Worm (Caenorhabditis elegans): ENCODE measurements around the gene dbn-1.
A peak's percentile ranks its signal among the peaks of the same experiment; 100 is the strongest.

dbn-1 gene

DNA sequence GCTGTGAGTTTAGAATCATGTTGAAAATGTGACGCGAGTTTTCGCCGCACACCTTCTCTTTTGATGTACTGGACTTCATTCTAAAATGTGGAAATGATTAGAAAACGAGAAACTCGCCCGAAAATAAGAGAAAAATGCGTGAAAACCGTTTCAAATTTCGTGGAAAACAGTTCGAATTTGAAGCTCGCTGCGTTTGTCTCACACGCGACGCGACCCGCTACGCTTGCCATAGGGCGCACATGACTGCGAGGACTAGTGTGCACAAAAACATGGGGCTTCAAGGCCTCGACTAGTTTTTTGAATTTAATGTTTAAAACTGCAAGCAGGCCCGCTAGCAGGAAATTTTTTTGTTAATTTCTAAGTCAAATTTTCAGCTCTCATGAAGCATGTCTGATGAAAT lies 9.3 kb upstream of the dbn-1 start, which contains the start of the genes cyk-4 and pdr-1:
cyk-4 (minus strand) TSS at position 80 of the 400 bp plus-strand sequence.
pdr-1 (plus strand) TSS at position 369 of the 400 bp plus-strand sequence.
- peak; percentile 83 for TF ChIP-seq mcd-1 (GFP tag; IDR thresholded peaks at IDR 0.05)
- peak; percentile 63 for TF ChIP-seq D2030.7 (GFP tag; IDR thresholded peaks at IDR 0.05)
- TF ChIP-seq snpc-4 (GFP tag; optimal IDR thresholded peaks at IDR 0.05), result no peak
- TF ChIP-seq snpc-4 (tag; optimal IDR thresholded peaks at IDR 0.05), result peak in 1 of 4 experiments; percentile 40
- TF ChIP-seq sdz-38 (tag; optimal IDR thresholded peaks at IDR 0.05), result no peak
- TF ChIP-seq snpc-3.4 (tag; optimal IDR thresholded peaks at IDR 0.05), result peak; percentile 14
- peak; percentile 98 for TF ChIP-seq madf-3 (GFP tag; IDR thresholded peaks at IDR 0.05)
- peak; percentile 36 for TF ChIP-seq efl-1 (GFP tag; optimal IDR thresholded peaks at IDR 0.05)
- no peak for TF ChIP-seq T07F8.4 (tag; optimal IDR thresholded peaks at IDR 0.05)
- TF ChIP-seq lsl-1 (GFP tag; optimal IDR thresholded peaks at IDR 0.05), result peak; percentile 6
- peak; percentile 58 for TF ChIP-seq lin-54 (GFP tag; optimal IDR thresholded peaks at IDR 0.05)
- no peak for TF ChIP-seq Y79H2A.3 (GFP tag; conservative IDR thresholded peaks at IDR 0.05)
- TF ChIP-seq F23B12.7 (tag; optimal IDR thresholded peaks at IDR 0.05; ENCODE audit: insufficient read depth), result peak; percentile 27
- TF ChIP-seq hmg-1.2 (GFP tag; IDR thresholded peaks at IDR 0.05), result peak; percentile 22; the same call in 1 of the 2 replicates
- no peak for TF ChIP-seq F57C9.4 (tag; optimal IDR thresholded peaks at IDR 0.05)

DNA sequence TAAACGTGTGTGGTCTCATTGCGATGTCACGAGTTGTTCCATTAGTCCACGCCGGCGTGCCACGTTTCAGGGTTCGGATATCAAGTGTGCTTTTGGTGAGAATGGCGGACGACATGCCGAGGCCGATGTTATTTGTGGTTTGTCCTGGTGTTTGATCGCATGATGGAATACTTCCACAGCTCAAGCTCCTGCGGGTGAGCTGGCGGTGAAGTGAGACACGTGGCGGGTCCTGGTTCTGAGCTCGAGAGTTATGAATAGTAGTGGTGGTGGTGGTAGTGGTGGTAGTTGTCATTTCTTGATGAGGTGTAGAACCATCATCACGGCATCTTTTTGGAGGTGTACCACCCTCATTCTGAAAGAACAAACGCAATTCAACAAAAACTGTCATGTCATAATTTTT lies 8.1 kb upstream of the dbn-1 start:
- TF ChIP-seq lin-54 (GFP tag; optimal IDR thresholded peaks at IDR 0.05) (no peak), F57C9.4 (tag; optimal IDR thresholded peaks at IDR 0.05) (no peak), snpc-3.4 (tag; optimal IDR thresholded peaks at IDR 0.05) (no peak)

DNA sequence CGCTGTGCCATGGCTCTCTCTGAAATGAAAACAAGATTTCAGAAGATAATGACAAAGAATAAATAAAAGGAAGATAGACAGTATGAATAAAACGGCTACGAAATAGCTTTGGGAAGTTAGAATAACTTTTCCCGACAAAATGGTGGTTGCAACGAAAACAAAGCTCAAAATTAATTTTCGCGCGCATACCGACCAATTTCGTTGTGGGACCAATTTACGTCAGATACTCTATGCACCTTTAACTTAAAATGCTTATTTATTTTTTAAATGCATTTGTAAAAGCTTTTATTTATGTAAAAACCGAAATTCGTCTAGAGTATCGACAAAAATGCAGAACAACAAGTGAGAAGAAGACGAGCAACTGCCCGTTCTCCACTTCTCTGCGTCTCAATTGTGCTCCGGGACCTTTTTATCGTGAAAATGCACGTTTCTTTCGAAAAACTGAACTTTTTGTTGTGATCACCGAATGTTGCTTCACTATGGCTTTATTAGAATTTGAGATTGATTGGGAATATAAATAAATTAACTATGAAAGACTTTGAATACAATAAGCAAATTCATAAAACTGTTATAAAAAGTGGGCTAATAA lies 6.3 kb upstream of the dbn-1 start, which contains the start of gene rml-1:
rml-1 (minus strand) TSS at position 19 of the 589 bp plus-strand sequence.
- TF ChIP-seq lin-35 (GFP tag; optimal IDR thresholded peaks at IDR 0.05) (peak in 1 of 3 experiments; percentile 14), B0336.3 (GFP tag; IDR thresholded peaks at IDR 0.05) (no peak), efl-1 (GFP tag; optimal IDR thresholded peaks at IDR 0.05) (peak; percentile 66), lsl-1 (GFP tag; optimal IDR thresholded peaks at IDR 0.05) (peak; percentile 21), B0019.2 (GFP tag; conservative IDR thresholded peaks at IDR 0.05) (no peak), Y53G8AR.9 (GFP tag; conservative IDR thresholded peaks at IDR 0.05) (peak; percentile 37; the same call in 1 of the 2 replicates), nhr-80 (tag; optimal IDR thresholded peaks at IDR 0.05) (no peak), pbrm-1 (GFP tag; IDR thresholded peaks at IDR 0.05) (no peak), ama-1 (optimal IDR thresholded peaks at IDR 0.05) (no peak), ama-1 (GFP tag; optimal IDR thresholded peaks at IDR 0.05) (peak in 1 of 2 experiments; percentile 65), snpc-1.1 (tag; optimal IDR thresholded peaks at IDR 0.05; ENCODE audit: insufficient read depth) (peak; percentile 9), madf-6 (GFP tag; IDR thresholded peaks at IDR 0.05) (peak; percentile 47; the same call in 1 of the 2 replicates), F49E8.2 (tag; optimal IDR thresholded peaks at IDR 0.05; ENCODE audit: insufficient read depth) (peak; percentile 81), hrde-1 (tag; optimal IDR thresholded peaks at IDR 0.05; ENCODE audit: borderline replicate concordance) (peak; percentile 47), snpc-3.4 (tag; optimal IDR thresholded peaks at IDR 0.05) (peak; percentile 51), F33H1.4 (GFP tag; IDR thresholded peaks at IDR 0.05) (peak; percentile 76), hsf-1 (GFP tag; IDR thresholded peaks at IDR 0.05) (0 out of 2 replicates have a peak, but pooled peaks have one; percentile 58), dox-1 (GFP tag; IDR thresholded peaks at IDR 0.05) (no peak), xnd-1 (tag; optimal IDR thresholded peaks at IDR 0.05) (peak; percentile 34), ceh-91 (GFP tag; IDR thresholded peaks at IDR 0.05) (0 out of 2 replicates have a peak, but pooled peaks have one; percentile 23), Y56A3A.18 (GFP tag; IDR thresholded peaks at IDR 0.05) (0 out of 2 replicates have a peak, but pooled peaks have one; percentile 18), dpl-1 (GFP tag; optimal IDR thresholded peaks at IDR 0.05) (peak; percentile 46)

Measured in whole organism, young adult.